Comparison of ENCODE assay signal across 5 fruit fly cellular contexts in genomic region chr2L:12542018-12542417, dm6.
TF ChIP-seq lines count a peak whose summit lies in the region.

No protein-coding gene starts in this region.

- no peak for TF ChIP-seq CTCF in whole organism, embryonic (GFP tag; optimal IDR thresholded peaks at IDR 0.05; lab: Kevin White, UChicago)

TF ChIP-seq in whole organism, adult, 20 proteins besides CTCF, POLR2A, EP300 and RAD21:
- TF ChIP-seq CG11617 (GFP tag; optimal IDR thresholded peaks at IDR 0.05; lab: Kevin White, UChicago), result no peak
- TF ChIP-seq kay (GFP tag; lab: Kevin White, UChicago; ENCODE audit: borderline replicate concordance), result peak; percentile 28
- peak; percentile 34 for TF ChIP-seq bab1 (GFP tag; optimal IDR thresholded peaks at IDR 0.05; lab: Kevin White, UChicago)
- peak; percentile 33 for TF ChIP-seq CG7101 (tag; optimal IDR thresholded peaks at IDR 0.05; lab: Kevin White, UChicago)
- peak; percentile 12 for TF ChIP-seq CG14711 (tag; optimal IDR thresholded peaks at IDR 0.05; lab: Kevin White, UChicago)
TF ChIP-seq in whole organism, adult: peak in this region for 4.

TF ChIP-seq in whole organism, embryonic, 481 proteins besides CTCF, POLR2A, EP300 and RAD21 (continues in another document):
- TF ChIP-seq Hr3 (GFP tag; optimal IDR thresholded peaks at IDR 0.05; lab: Kevin White, UChicago) (peak; percentile 32), NfI (GFP tag; optimal IDR thresholded peaks at IDR 0.05; lab: Kevin White, UChicago) (peak; percentile 22), CG4328 (GFP tag; optimal IDR thresholded peaks at IDR 0.05; lab: Kevin White, UChicago) (no peak), shn (GFP tag; optimal IDR thresholded peaks at IDR 0.05; lab: Kevin White, UChicago) (no peak), CG2120 (GFP tag; optimal IDR thresholded peaks at IDR 0.05; lab: Kevin White, UChicago) (peak; percentile 86), CG15696 (tag; optimal IDR thresholded peaks at IDR 0.05; lab: Kevin White, UChicago) (peak; percentile 8), CG8290 (GFP tag; optimal IDR thresholded peaks at IDR 0.05; lab: Kevin White, UChicago) (no peak), CG8290 (tag; optimal IDR thresholded peaks at IDR 0.05; lab: Kevin White, UChicago) (no peak), mirr (GFP tag; optimal IDR thresholded peaks at IDR 0.05; lab: Kevin White, UChicago) (no peak), CrebB (tag; optimal IDR thresholded peaks at IDR 0.05; lab: Kevin White, UChicago) (no peak), CG2889 (GFP tag; IDR thresholded peaks at IDR 0.05; lab: Robert Waterston, UW) (no peak), CG6813 (GFP tag; optimal IDR thresholded peaks at IDR 0.05; lab: Kevin White, UChicago) (no peak), CG7963 (GFP tag; IDR thresholded peaks at IDR 0.05; lab: Robert Waterston, UW; ENCODE audit: partially characterized antibody) (no peak), CG11398 (GFP tag; optimal IDR thresholded peaks at IDR 0.05; lab: Kevin White, UChicago) (no peak), CG11560 (tag; IDR thresholded peaks at IDR 0.05; lab: Robert Waterston, UW) (peak; percentile 51; the same call in 1 of the 3 replicates), Hr51 (GFP tag; optimal IDR thresholded peaks at IDR 0.05; lab: Kevin White, UChicago) (peak in 1 of 2 experiments; percentile 5), CG10267 (tag; optimal IDR thresholded peaks at IDR 0.05; lab: Kevin White, UChicago) (peak; percentile 28), Mrtf (GFP tag; IDR thresholded peaks at IDR 0.05; lab: Robert Waterston, UW) (no peak), CG13123 (GFP tag; optimal IDR thresholded peaks at IDR 0.05; lab: Kevin White, UChicago) (no peak), CG1647 (GFP tag; optimal IDR thresholded peaks at IDR 0.05; lab: Kevin White, UChicago) (no peak), CG30403 (GFP tag; optimal IDR thresholded peaks at IDR 0.05; lab: Kevin White, UChicago) (peak; percentile 55), ttk (GFP tag; IDR thresholded peaks at IDR 0.05; lab: Robert Waterston, UW) (no peak)

TF ChIP-seq in whole organism, prepupa, 60 proteins besides CTCF, POLR2A, EP300 and RAD21:
- no peak for TF ChIP-seq Lpt (GFP tag; optimal IDR thresholded peaks at IDR 0.05; lab: Kevin White, UChicago)
- peak; percentile 43 for TF ChIP-seq esn (GFP tag; optimal IDR thresholded peaks at IDR 0.05; lab: Kevin White, UChicago)
- no peak for TF ChIP-seq CG3919 (GFP tag; optimal IDR thresholded peaks at IDR 0.05; lab: Kevin White, UChicago)
- TF ChIP-seq topi (GFP tag; optimal IDR thresholded peaks at IDR 0.05; lab: Kevin White, UChicago), result peak; percentile 31
- no peak for TF ChIP-seq CG6792 (GFP tag; optimal IDR thresholded peaks at IDR 0.05; lab: Kevin White, UChicago)
- TF ChIP-seq Hr38 (GFP tag; optimal IDR thresholded peaks at IDR 0.05; lab: Kevin White, UChicago), result no peak
- TF ChIP-seq achi (GFP tag; optimal IDR thresholded peaks at IDR 0.05; lab: Kevin White, UChicago), result no peak
- TF ChIP-seq CG8119 (GFP tag; IDR thresholded peaks at IDR 0.05; lab: Robert Waterston, UW), result 0 out of 3 replicates have a peak, but pooled peaks have one; percentile 17
- TF ChIP-seq Eip78C (GFP tag; lab: Kevin White, UChicago), result peak; percentile 70
- no peak for TF ChIP-seq svp (GFP tag; lab: Kevin White, UChicago)
- peak; percentile 39 for TF ChIP-seq vri (GFP tag; optimal IDR thresholded peaks at IDR 0.05; lab: Kevin White, UChicago)
- peak; percentile 18 for TF ChIP-seq lz (GFP tag; optimal IDR thresholded peaks at IDR 0.05; lab: Kevin White, UChicago)
- peak; percentile 19 for TF ChIP-seq Hr39 (GFP tag; optimal IDR thresholded peaks at IDR 0.05; lab: Kevin White, UChicago)
- peak; percentile 60 for TF ChIP-seq Met (GFP tag; optimal IDR thresholded peaks at IDR 0.05; lab: Kevin White, UChicago)
- peak; percentile 27 for TF ChIP-seq OdsH (GFP tag; optimal IDR thresholded peaks at IDR 0.05; lab: Kevin White, UChicago)
- peak; percentile 40 for TF ChIP-seq cyc (GFP tag; optimal IDR thresholded peaks at IDR 0.05; lab: Kevin White, UChicago)
- peak; percentile 25 for TF ChIP-seq CG31627 (GFP tag; optimal IDR thresholded peaks at IDR 0.05; lab: Kevin White, UChicago)
- TF ChIP-seq Sox102F (GFP tag; optimal IDR thresholded peaks at IDR 0.05; lab: Kevin White, UChicago), result no peak

TF ChIP-seq in whole organism, pupa, 21 proteins besides CTCF, POLR2A, EP300 and RAD21:
- TF ChIP-seq CG8159 (tag; optimal IDR thresholded peaks at IDR 0.05; lab: Kevin White, UChicago) (peak; percentile 5), CG4496 (GFP tag; IDR thresholded peaks at IDR 0.05; lab: Robert Waterston, UW) (no peak)
TF ChIP-seq in whole organism, pupa: peak in this region for 1.

TF ChIP-seq in whole organism, wandering third instar larva, 38 proteins besides CTCF, POLR2A, EP300 and RAD21:
- peak; percentile 55 for TF ChIP-seq br (GFP tag; optimal IDR thresholded peaks at IDR 0.05; lab: Kevin White, UChicago)
- no peak for TF ChIP-seq sv (GFP tag; optimal IDR thresholded peaks at IDR 0.05; lab: Kevin White, UChicago)
- TF ChIP-seq woc (GFP tag; optimal IDR thresholded peaks at IDR 0.05; lab: Kevin White, UChicago), result peak; percentile 40
- TF ChIP-seq Vsx2 (GFP tag; optimal IDR thresholded peaks at IDR 0.05; lab: Kevin White, UChicago; ENCODE audit: partially characterized antibody), result no peak
- TF ChIP-seq rgr (GFP tag; optimal IDR thresholded peaks at IDR 0.05; lab: Kevin White, UChicago), result peak; percentile 72
- peak; percentile 82 for TF ChIP-seq HLH106 (tag; optimal IDR thresholded peaks at IDR 0.05; lab: Kevin White, UChicago)
- TF ChIP-seq Hr83 (GFP tag; optimal IDR thresholded peaks at IDR 0.05; lab: Kevin White, UChicago; ENCODE audit: poor library complexity, severe bottlenecking), result no peak
- no peak for TF ChIP-seq Dfd (GFP tag; optimal IDR thresholded peaks at IDR 0.05; lab: Kevin White, UChicago)
- TF ChIP-seq dmrt93B (GFP tag; optimal IDR thresholded peaks at IDR 0.05; lab: Kevin White, UChicago), result peak; percentile 6
- TF ChIP-seq Jra (GFP tag; optimal IDR thresholded peaks at IDR 0.05; lab: Kevin White, UChicago), result no peak
- TF ChIP-seq CrebA (GFP tag; optimal IDR thresholded peaks at IDR 0.05; lab: Kevin White, UChicago; ENCODE audit: borderline replicate concordance), result no peak
- no peak for TF ChIP-seq GATAd (GFP tag; optimal IDR thresholded peaks at IDR 0.05; lab: Kevin White, UChicago)
- peak in 1 of 2 experiments; percentile 87 for TF ChIP-seq foxo (GFP tag; optimal IDR thresholded peaks at IDR 0.05; lab: Kevin White, UChicago)
- TF ChIP-seq Rel (GFP tag; optimal IDR thresholded peaks at IDR 0.05; lab: Kevin White, UChicago), result no peak
- TF ChIP-seq Rel (tag; optimal IDR thresholded peaks at IDR 0.05; lab: Kevin White, UChicago), result peak; percentile 54
- no peak for TF ChIP-seq sage (GFP tag; optimal IDR thresholded peaks at IDR 0.05; lab: Kevin White, UChicago)
- no peak for TF ChIP-seq N (GFP tag; optimal IDR thresholded peaks at IDR 0.05; lab: Kevin White, UChicago)
- TF ChIP-seq lola (GFP tag; optimal IDR thresholded peaks at IDR 0.05; lab: Kevin White, UChicago), result no peak
- TF ChIP-seq jim (GFP tag; optimal IDR thresholded peaks at IDR 0.05; lab: Kevin White, UChicago), result no peak
- peak; percentile 38 for TF ChIP-seq brk (GFP tag; optimal IDR thresholded peaks at IDR 0.05; lab: Kevin White, UChicago)
- TF ChIP-seq Hnf4 (GFP tag; optimal IDR thresholded peaks at IDR 0.05; lab: Kevin White, UChicago), result peak; percentile 33
- peak; percentile 70 for TF ChIP-seq psq (GFP tag; optimal IDR thresholded peaks at IDR 0.05; lab: Kevin White, UChicago)
- TF ChIP-seq dsf (GFP tag; optimal IDR thresholded peaks at IDR 0.05; lab: Kevin White, UChicago; ENCODE audit: borderline replicate concordance), result no peak
- peak; percentile 81 for TF ChIP-seq Sp1 (GFP tag; optimal IDR thresholded peaks at IDR 0.05; lab: Kevin White, UChicago)
- TF ChIP-seq h (GFP tag; optimal IDR thresholded peaks at IDR 0.05; lab: Kevin White, UChicago), result peak; percentile 81
- TF ChIP-seq OdsH (GFP tag; optimal IDR thresholded peaks at IDR 0.05; lab: Kevin White, UChicago), result peak; percentile 85
- peak; percentile 82 for TF ChIP-seq fru (GFP tag; optimal IDR thresholded peaks at IDR 0.05; lab: Kevin White, UChicago)
- TF ChIP-seq ey (GFP tag; optimal IDR thresholded peaks at IDR 0.05; lab: Kevin White, UChicago), result peak; percentile 67
- TF ChIP-seq dl (GFP tag; optimal IDR thresholded peaks at IDR 0.05; lab: Kevin White, UChicago; ENCODE audit: insufficient read depth in 1 of 2, partially characterized antibody in 2 of 2), result no peak
- TF ChIP-seq CG32264 (GFP tag; optimal IDR thresholded peaks at IDR 0.05; lab: Kevin White, UChicago), result peak; percentile 31
- TF ChIP-seq tai (GFP tag; optimal IDR thresholded peaks at IDR 0.05; lab: Kevin White, UChicago), result peak; percentile 0
- TF ChIP-seq Abd-B (GFP tag; optimal IDR thresholded peaks at IDR 0.05; lab: Kevin White, UChicago), result no peak
- no peak for TF ChIP-seq Hr78 (GFP tag; optimal IDR thresholded peaks at IDR 0.05; lab: Kevin White, UChicago)
- no peak for TF ChIP-seq Dif (GFP tag; optimal IDR thresholded peaks at IDR 0.05; lab: Kevin White, UChicago; ENCODE audit: partially characterized antibody)
- no peak for TF ChIP-seq pan (optimal IDR thresholded peaks at IDR 0.05; lab: Kevin White, UChicago)
- TF ChIP-seq CG9705 (GFP tag; optimal IDR thresholded peaks at IDR 0.05; lab: Kevin White, UChicago), result peak; percentile 25
- no peak for TF ChIP-seq Mio (GFP tag; optimal IDR thresholded peaks at IDR 0.05; lab: Kevin White, UChicago)
- no peak for TF ChIP-seq Myc (optimal IDR thresholded peaks at IDR 0.05; lab: Kevin White, UChicago)
- no peak for TF ChIP-seq usp (GFP tag; optimal IDR thresholded peaks at IDR 0.05; lab: Kevin White, UChicago)
TF ChIP-seq in whole organism, wandering third instar larva: peak in this region for 18.
